Fruit fly (Drosophila melanogaster): Measurements from ENCODE around the gene CG5565.

dm6 chr2L:1386512-1386911 is 30.8 kb upstream of the CG5565 start:
- TF ChIP-seq br (GFP tag; optimal IDR thresholded peaks at IDR 0.05): no peak
- no peak for TF ChIP-seq GATAd (GFP tag; optimal IDR thresholded peaks at IDR 0.05)
